Worm (Caenorhabditis elegans): ENCODE data around the gene F13H10.6.
"Not testable (repeated sequence)": the region's sequence is repeated elsewhere in the genome, so short reads cannot be mapped to it uniquely, and the experiment has no call there.

F13H10.6 gene

DNA sequence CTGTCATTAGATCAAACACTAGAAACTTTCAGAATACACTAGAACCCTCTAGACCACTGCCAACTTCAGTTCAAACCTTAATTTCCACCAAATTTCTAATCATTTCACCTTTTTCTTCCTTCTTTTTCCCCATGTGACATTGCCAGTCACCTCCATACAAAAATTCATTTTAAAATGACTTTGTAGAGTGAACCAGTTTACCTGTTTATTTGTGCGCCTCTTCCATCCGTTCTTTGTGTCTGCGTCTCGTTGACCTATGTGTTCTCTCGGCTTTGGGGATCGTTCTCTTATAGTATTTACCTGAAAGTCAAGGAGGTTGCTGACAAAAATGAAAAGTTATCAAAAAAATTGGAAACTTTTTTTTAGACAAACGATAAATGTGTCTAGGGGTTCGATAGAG lies 28.5 kb upstream of the F13H10.6 start:
- TF ChIP-seq ceh-28 (tag; optimal IDR thresholded peaks at IDR 0.05) (no peak), lin-29 (GFP tag; IDR thresholded peaks at IDR 0.05) (no peak), ztf-11 (tag; optimal IDR thresholded peaks at IDR 0.05) (no peak), spr-3 (GFP tag; optimal IDR thresholded peaks at IDR 0.05) (no peak), nhr-42 (GFP tag; IDR thresholded peaks at IDR 0.05) (no peak), ZK337.2 (GFP tag; IDR thresholded peaks at IDR 0.05) (no peak), lin-1 (GFP tag; IDR thresholded peaks at IDR 0.05) (no peak), daf-16 (GFP tag; optimal IDR thresholded peaks at IDR 0.05) (no peak), daf-16 (tag; optimal IDR thresholded peaks at IDR 0.05) (peak; percentile 22), jun-1 (tag; optimal IDR thresholded peaks at IDR 0.05) (no peak), hlh-30 (tag; optimal IDR thresholded peaks at IDR 0.05; ENCODE audit: insufficient read depth) (peak; percentile 4), F49E8.2 (tag; optimal IDR thresholded peaks at IDR 0.05; ENCODE audit: borderline replicate concordance) (no peak)

DNA sequence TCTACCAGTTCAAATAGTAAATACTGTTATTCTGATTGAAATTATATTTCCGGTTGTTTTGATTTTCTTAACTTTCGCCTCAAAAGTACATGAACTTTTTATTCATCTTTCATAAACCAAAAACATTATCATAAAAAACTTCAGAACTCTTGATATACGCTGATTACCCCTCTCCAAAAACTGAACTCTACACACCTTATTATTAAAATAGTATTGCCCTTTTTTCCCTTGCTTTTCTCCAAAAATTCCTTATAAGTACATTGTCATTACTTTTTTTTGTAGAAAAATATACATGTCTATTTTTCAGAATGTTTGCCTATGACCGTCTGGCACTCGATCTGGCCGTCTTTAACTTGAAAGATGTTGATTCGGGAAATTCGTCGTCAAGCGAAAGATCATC lies 27.3 kb upstream of the F13H10.6 start, which contains the start of gene Y43E12A.2:
Gene Y43E12A.2 (plus strand): TSS at position 301 of the 400 bp plus-strand sequence.
- no peak for TF ChIP-seq hif-1 (tag; optimal IDR thresholded peaks at IDR 0.05)
- TF ChIP-seq rbr-2 (tag; optimal IDR thresholded peaks at IDR 0.05), result no peak
- TF ChIP-seq aha-1 (tag), result no peak
- no peak for TF ChIP-seq ztf-7 (tag; optimal IDR thresholded peaks at IDR 0.05)
- TF ChIP-seq Y48G9A.11 (GFP tag; IDR thresholded peaks at IDR 0.05), result no peak
- TF ChIP-seq nhr-41 (GFP tag; IDR thresholded peaks at IDR 0.05), result no peak
- TF ChIP-seq Y105C5A.15 (GFP tag; IDR thresholded peaks at IDR 0.05), result no peak
- no peak for TF ChIP-seq nhr-28 (tag; optimal IDR thresholded peaks at IDR 0.05)
- TF ChIP-seq skn-1 (tag; optimal IDR thresholded peaks at IDR 0.05), result no peak
- no peak for TF ChIP-seq ceh-28 (tag; optimal IDR thresholded peaks at IDR 0.05)
- no peak for TF ChIP-seq unc-130 (GFP tag; optimal IDR thresholded peaks at IDR 0.05)
- no peak for TF ChIP-seq attf-4 (tag; optimal IDR thresholded peaks at IDR 0.05)
- no peak for TF ChIP-seq ctbp-1 (GFP tag; IDR thresholded peaks at IDR 0.05)
- TF ChIP-seq saeg-2 (GFP tag; IDR thresholded peaks at IDR 0.05), result no peak
- TF ChIP-seq zip-11 (GFP tag; IDR thresholded peaks at IDR 0.05), result no peak
- no peak for TF ChIP-seq mep-1 (tag; optimal IDR thresholded peaks at IDR 0.05)
- no peak for TF ChIP-seq lin-1 (GFP tag; IDR thresholded peaks at IDR 0.05)
- no peak for TF ChIP-seq F26F4.8 (GFP tag; conservative IDR thresholded peaks at IDR 0.05)

DNA sequence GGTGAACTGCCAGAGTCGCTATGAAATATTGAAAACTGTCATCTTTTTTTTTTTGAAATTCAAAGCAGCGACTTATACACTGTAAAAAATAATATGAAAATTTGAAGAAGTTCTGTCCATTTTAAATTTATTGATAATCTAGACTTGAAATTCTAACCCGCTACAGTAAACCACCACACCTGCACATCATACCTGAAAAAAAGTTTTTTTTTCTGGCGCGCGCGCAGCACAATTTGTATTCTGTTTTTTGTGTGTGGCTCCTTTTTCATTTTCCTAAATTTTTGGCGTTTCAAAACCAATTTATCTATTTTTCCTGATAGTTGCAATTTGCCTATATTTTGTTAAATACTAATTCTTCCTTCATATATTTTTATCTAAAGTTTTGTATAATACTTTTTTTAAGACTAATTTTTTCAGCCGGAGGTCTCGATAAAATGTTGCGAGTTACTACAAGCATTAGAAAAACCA lies 23.5 kb upstream of the F13H10.6 start, which contains the start of gene cyb-2.1:
Gene cyb-2.1 (plus strand): TSS at position 418 of the 468 bp plus-strand sequence.
- TF ChIP-seq dve-1 (tag; optimal IDR thresholded peaks at IDR 0.05; ENCODE audit: insufficient read depth) (no peak), daf-8 (GFP tag; IDR thresholded peaks at IDR 0.05) (no peak), unc-130 (GFP tag; optimal IDR thresholded peaks at IDR 0.05) (peak; percentile 7), lim-7 (GFP tag; IDR thresholded peaks at IDR 0.05) (no peak)

- TF ChIP-seq lim-7 (GFP tag; IDR thresholded peaks at IDR 0.05); nhr-48 (tag; optimal IDR thresholded peaks at IDR 0.05); zag-1 (tag; optimal IDR thresholded peaks at IDR 0.05): not testable (repeated sequence)
These were observed 21.7 kb upstream of the F13H10.6 start, which contains the start of gene Y43E12A.3 for ce11 chrIV:10987342-10987945. TSS of gene Y43E12A.3 (plus strand) at chrIV:10987895.

ce11 chrIV:10990699-10991098 lies 18.4 kb upstream of the F13H10.6 start, which contains the start of gene F13H10.5:
TSS of gene F13H10.5 (plus strand) at chrIV:10990999.
- TF ChIP-seq ZK546.5 (tag; optimal IDR thresholded peaks at IDR 0.05) (no peak), D1046.2 (GFP tag; IDR thresholded peaks at IDR 0.05) (no peak), vab-7 (GFP tag; IDR thresholded peaks at IDR 0.05) (no peak), nhr-48 (tag; optimal IDR thresholded peaks at IDR 0.05) (no peak)
